Fruit fly (Drosophila melanogaster) whole organism, embryonic: ENCODE results near the gene cdi.

ENCODE experiments used
- Aef1 ChIP-seq: fragments of 200-800 bp; sonication (Bioruptor generic); IDR thresholded peaks from 3 replicates; pipeline ENCODE4 v1.3.6; 2022; ENCODE audit warnings: missing biosample characterization, missing genetic modification characterization
- Asciz ChIP-seq: fragments of 200-800 bp; sonication (Bioruptor generic); optimal IDR thresholded peaks from 2 replicates; lab custom pipeline; 2017; ENCODE audit warnings: missing biosample characterization, mild to moderate bottlenecking, missing genetic modification characterization, missing genetic modification reagents
- Blimp-1 ChIP-seq: fragments of 200-800 bp; sonication (Bioruptor generic); optimal IDR thresholded peaks from 3 replicates; lab custom pipeline; 2018; ENCODE audit warnings: missing biosample characterization, missing genetic modification characterization, mild to moderate bottlenecking, moderate library complexity, missing genetic modification reagents
- BtbVII ChIP-seq: fragments of 200-800 bp; sonication (Bioruptor generic); optimal IDR thresholded peaks from 3 replicates; lab custom pipeline; 2017; ENCODE audit warnings: missing biosample characterization, mild to moderate bottlenecking, missing genetic modification characterization
- CG11456 ChIP-seq: fragments of 200-800 bp; sonication (Bioruptor generic); IDR thresholded peaks from 3 replicates; pipeline ENCODE4 v1.3.6; 2022; ENCODE audit warnings: missing biosample characterization, missing genetic modification characterization
- CG12219 ChIP-seq: fragments of 200-800 bp; sonication (Bioruptor generic); optimal IDR thresholded peaks from 3 replicates; lab custom pipeline; 2018; ENCODE audit warnings: missing biosample characterization, mild to moderate bottlenecking, missing genetic modification characterization
- CG12236 ChIP-seq: fragments of 200-800 bp; sonication (Bioruptor generic); optimal IDR thresholded peaks from 2 replicates; lab custom pipeline; 2016; ENCODE audit warnings: missing biosample characterization, missing genetic modification characterization
- CG13624 ChIP-seq: fragments of 200-800 bp; sonication (Bioruptor generic); optimal IDR thresholded peaks from 2 replicates; lab custom pipeline; 2016; ENCODE audit warnings: missing biosample characterization, missing genetic modification characterization
- CG13775 ChIP-seq: fragments of 200-800 bp; sonication (Bioruptor generic); optimal IDR thresholded peaks from 3 replicates; lab custom pipeline; 2017; ENCODE audit warnings: missing biosample characterization, mild to moderate bottlenecking, missing genetic modification characterization
- CG14667 ChIP-seq: fragments of 200-800 bp; sonication (Bioruptor generic); IDR thresholded peaks from 2 replicates; pipeline ENCODE4 v1.3.6; 2022; ENCODE audit warnings: missing biosample characterization, missing genetic modification characterization
- CG1529 ChIP-seq: fragments of 200-800 bp; sonication (Bioruptor generic); optimal IDR thresholded peaks from 3 replicates; lab custom pipeline; 2018; ENCODE audit warnings: missing biosample characterization, missing genetic modification characterization
- CG1792 ChIP-seq: fragments of 200-800 bp; sonication (Bioruptor generic); optimal IDR thresholded peaks from 2 replicates; lab custom pipeline; 2016; ENCODE audit warnings: missing biosample characterization, missing genetic modification characterization
- CG18262 ChIP-seq: fragments of 200-800 bp; optimal IDR thresholded peaks from 3 replicates; lab custom pipeline; 2019; ENCODE audit warnings: missing biosample characterization, mild to moderate bottlenecking, missing genetic modification characterization, moderate library complexity
- CG18599 ChIP-seq: fragments of 200-800 bp; sonication (Bioruptor generic); optimal IDR thresholded peaks from 3 replicates; lab custom pipeline; 2017; ENCODE audit warnings: missing biosample characterization, missing genetic modification characterization, mild to moderate bottlenecking, moderate library complexity, missing genetic modification reagents
- CG18619 ChIP-seq: fragments of 200-800 bp; sonication (Bioruptor generic); optimal IDR thresholded peaks from 3 replicates; lab custom pipeline; 2017; ENCODE audit warnings: missing biosample characterization, mild to moderate bottlenecking, missing genetic modification characterization
- CG2120 ChIP-seq: fragments of 200-800 bp; sonication (Bioruptor generic); optimal IDR thresholded peaks from 3 replicates; lab custom pipeline; 2016; ENCODE audit warnings: missing biosample characterization, missing genetic modification characterization
- CG2129 ChIP-seq: fragments of 200-800 bp; sonication (Bioruptor generic); IDR thresholded peaks from 2 replicates; pipeline ENCODE4 v1.3.6; 2022; ENCODE audit warnings: missing biosample characterization, missing genetic modification characterization; ENCODE audit not compliant: partially characterized antibody
- CG4424 ChIP-seq: fragments of 200-800 bp; sonication (Bioruptor generic); optimal IDR thresholded peaks from 3 replicates; lab custom pipeline; 2016; ENCODE audit warnings: missing biosample characterization, missing genetic modification characterization
- CG6683 ChIP-seq: fragments of 200-800 bp; sonication (Bioruptor generic); optimal IDR thresholded peaks from 2 replicates; lab custom pipeline; 2017; ENCODE audit warnings: missing biosample characterization, mild to moderate bottlenecking, missing genetic modification characterization, missing genetic modification reagents
- CG6791 ChIP-seq: fragments of 200-800 bp; sonication (Bioruptor generic); IDR thresholded peaks from 3 replicates; pipeline ENCODE4 v1.3.6; 2022; ENCODE audit warnings: missing biosample characterization, missing genetic modification characterization; ENCODE audit not compliant: partially characterized antibody
- CG9932 ChIP-seq: fragments of 200-800 bp; sonication (Bioruptor generic); IDR thresholded peaks from 2 replicates; pipeline ENCODE4 v1.3.6; 2022; ENCODE audit warnings: missing biosample characterization, missing genetic modification characterization
- Dip2 ChIP-seq: fragments of 200-800 bp; sonication (Bioruptor generic); IDR thresholded peaks from 2 replicates; pipeline ENCODE4 v1.3.6; 2022; ENCODE audit warnings: missing biosample characterization, missing genetic modification characterization
- Drgx ChIP-seq: fragments of 200-800 bp; sonication (Bioruptor generic); IDR thresholded peaks from 2 replicates; pipeline ENCODE4 v1.3.6; 2022; ENCODE audit warnings: missing biosample characterization, missing genetic modification characterization
- Eip74EF ChIP-seq, 2 experiments: fragments of 200-800 bp in 1 of 2; fragments of >200 bp in 1 of 2; sonication (Bioruptor generic) in 1 of 2; optimal IDR thresholded peaks; 2 replicates each; lab custom pipeline; 2017 to 2019; ENCODE audit warnings: missing biosample characterization in 2 of 2, missing genetic modification characterization in 2 of 2, mild to moderate bottlenecking in 1 of 2, moderate library complexity in 1 of 2
- HmgZ ChIP-seq: fragments of 200-800 bp; sonication (Bioruptor generic); optimal IDR thresholded peaks from 2 replicates; lab custom pipeline; 2018; ENCODE audit warnings: missing biosample characterization, mild to moderate bottlenecking, missing genetic modification characterization
- Hsf ChIP-seq: fragments of 200-800 bp; sonication (Bioruptor generic); optimal IDR thresholded peaks from 3 replicates; lab custom pipeline; 2016; ENCODE audit warnings: missing biosample characterization, missing genetic modification characterization
- MBD-R2 ChIP-seq: fragments of 200-800 bp; sonication (Bioruptor generic); IDR thresholded peaks from 2 replicates; pipeline ENCODE4 v1.3.6; 2022; ENCODE audit warnings: missing biosample characterization, missing genetic modification characterization
- Mrtf ChIP-seq: fragments of 200-800 bp; sonication (Bioruptor generic); IDR thresholded peaks from 3 replicates; pipeline ENCODE4 v1.3.6; 2022; ENCODE audit warnings: missing biosample characterization, missing genetic modification characterization
- Stat92E ChIP-seq, 3 experiments: fragments of >200 bp in 2 of 3; fragments of 200-800 bp in 1 of 3; sonication (Bioruptor generic) in 1 of 3; optimal IDR thresholded peaks; 2 replicates each; lab custom pipeline; 2017 to 2019; ENCODE audit warnings: missing biosample characterization in 3 of 3, missing genetic modification characterization in 3 of 3, mild to moderate bottlenecking in 1 of 3, moderate library complexity in 1 of 3
- Tbp ChIP-seq: fragments of >200 bp; optimal IDR thresholded peaks from 2 replicates; lab custom pipeline; 2018; ENCODE audit warnings: missing biosample characterization, missing genetic modification characterization
- Trl ChIP-seq, 3 experiments: fragments of >200 bp in 2 of 3; fragments of 200-800 bp in 1 of 3; sonication (Bioruptor generic) in 1 of 3; optimal IDR thresholded peaks; 2 replicates in 1 of 3; 3 replicates in 2 of 3; lab custom pipeline; 2016 to 2017; ENCODE audit warnings: missing biosample characterization in 1 of 3, missing genetic modification characterization in 1 of 3
- Xbp1 ChIP-seq: fragments of 200-800 bp; sonication (Bioruptor generic); optimal IDR thresholded peaks from 3 replicates; lab custom pipeline; 2016; ENCODE audit warnings: missing biosample characterization, mild to moderate bottlenecking, missing genetic modification characterization
- ato ChIP-seq: fragments of 200-800 bp; sonication (Bioruptor generic); IDR thresholded peaks from 2 replicates; pipeline ENCODE4 v1.3.6; 2022; ENCODE audit warnings: missing biosample characterization, missing genetic modification characterization; ENCODE audit not compliant: partially characterized antibody
- chm ChIP-seq: fragments of 200-800 bp; sonication (Bioruptor generic); IDR thresholded peaks from 2 replicates; pipeline ENCODE4 v1.3.6; 2022; ENCODE audit warnings: missing biosample characterization, missing genetic modification characterization
- dysf ChIP-seq: fragments of 200-800 bp; sonication (Bioruptor generic); IDR thresholded peaks from 3 replicates; pipeline ENCODE4 v1.3.6; 2022; ENCODE audit warnings: missing biosample characterization, missing genetic modification characterization
- exex ChIP-seq: fragments of 200-800 bp; sonication (Bioruptor generic); optimal IDR thresholded peaks from 4 replicates; lab custom pipeline; 2018; ENCODE audit warnings: missing biosample characterization, mild to moderate bottlenecking, missing genetic modification characterization, moderate library complexity
- fd64A ChIP-seq: fragments of 200-800 bp; sonication (Bioruptor generic); optimal IDR thresholded peaks from 3 replicates; lab custom pipeline; 2018; ENCODE audit warnings: missing biosample characterization, mild to moderate bottlenecking, missing genetic modification characterization
- fru ChIP-seq: fragments of >200 bp; optimal IDR thresholded peaks from 2 replicates; lab custom pipeline; 2017
- gem ChIP-seq: fragments of 200-800 bp; sonication (Bioruptor generic); optimal IDR thresholded peaks from 2 replicates; lab custom pipeline; 2019; ENCODE audit warnings: missing biosample characterization, mild to moderate bottlenecking, missing genetic modification characterization, moderate library complexity
- mam ChIP-seq: fragments of 200-800 bp; sonication (Bioruptor generic); optimal IDR thresholded peaks from 3 replicates; lab custom pipeline; 2016; ENCODE audit warnings: missing biosample characterization, missing genetic modification characterization
- oc ChIP-seq: fragments of 200-800 bp; sonication (Bioruptor generic); optimal IDR thresholded peaks from 2 replicates; lab custom pipeline; 2018; ENCODE audit warnings: missing biosample characterization, mild to moderate bottlenecking, missing genetic modification characterization, moderate library complexity
- otp ChIP-seq: fragments of 200-800 bp; sonication (Bioruptor generic); IDR thresholded peaks from 3 replicates; pipeline ENCODE4, ENCODE4 v1.3.6; 2022; ENCODE audit warnings: missing biosample characterization, missing genetic modification characterization
- prd ChIP-seq, 3 experiments: fragments of >200 bp in 2 of 3; fragments of 200-800 bp in 1 of 3; sonication (Bioruptor generic) in 1 of 3; optimal IDR thresholded peaks in 2 of 3; IDR thresholded peaks in 1 of 3; 2 replicates in 2 of 3; 3 replicates in 1 of 3; pipeline versions ENCODE4 v1.3.6 to Lab custom; 2017 to 2022; ENCODE audit warnings: missing biosample characterization in 1 of 3, missing genetic modification characterization in 1 of 3
- sd ChIP-seq: fragments of 200-800 bp; sonication (Bioruptor generic); optimal IDR thresholded peaks from 3 replicates; lab custom pipeline; 2018; ENCODE audit warnings: missing biosample characterization, mild to moderate bottlenecking, missing genetic modification characterization, moderate library complexity
- sens ChIP-seq: fragments of 200-800 bp; sonication (Bioruptor generic); peaks from one replicate; lab custom pipeline; 2016; ENCODE audit warnings: missing biosample characterization, missing genetic modification characterization
- so ChIP-seq: fragments of 200-800 bp; sonication (Bioruptor generic); IDR thresholded peaks from 3 replicates; pipeline ENCODE4 v1.3.6; 2022; ENCODE audit warnings: missing biosample characterization, missing genetic modification characterization
- stc ChIP-seq: fragments of 200-800 bp; sonication (Bioruptor generic); IDR thresholded peaks from 2 replicates; pipeline ENCODE4 v1.3.6; 2022; ENCODE audit warnings: missing biosample characterization, missing genetic modification characterization
- trh ChIP-seq: fragments of 200-800 bp; sonication (Bioruptor generic); optimal IDR thresholded peaks from 2 replicates; lab custom pipeline; 2016; ENCODE audit warnings: missing biosample characterization, missing genetic modification characterization

Gene cdi

dm6 chr3R:19015423-19015810 lies 78.7 kb downstream of the cdi start:
- no peak for TF ChIP-seq prd (optimal IDR thresholded peaks at IDR 0.05; lab: Kevin White, UChicago)
- TF ChIP-seq prd (GFP tag; IDR thresholded peaks at IDR 0.05; lab: Robert Waterston, UW), result no peak
- TF ChIP-seq CG6791 (GFP tag; lab: Robert Waterston, UW), result no peak
- no peak for TF ChIP-seq CG4424 (GFP tag; lab: Kevin White, UChicago)
- TF ChIP-seq Blimp-1, result no peak
- TF ChIP-seq CG6683 (GFP tag; lab: Kevin White, UChicago), result no peak
- no peak for TF ChIP-seq CG18619 (GFP tag; lab: Kevin White, UChicago)
- TF ChIP-seq ato (GFP tag; lab: Robert Waterston, UW), result no peak
- TF ChIP-seq CG1792 (GFP tag; lab: Kevin White, UChicago), result no peak
- TF ChIP-seq sd (tag; lab: Kevin White, UChicago), result peak; percentile 67
- peak in 1 of 2 experiments; percentile 57 for TF ChIP-seq Trl (optimal IDR thresholded peaks at IDR 0.05; lab: Kevin White, UChicago)
- no peak for TF ChIP-seq Trl (GFP tag; optimal IDR thresholded peaks at IDR 0.05; lab: Kevin White, UChicago)
- TF ChIP-seq CG2129 (GFP tag; lab: Robert Waterston, UW), result no peak
- TF ChIP-seq fd64A, result no peak
- TF ChIP-seq CG11456 (GFP tag; lab: Robert Waterston, UW), result no peak
- peak; percentile 60 for TF ChIP-seq sens (GFP tag; lab: Kevin White, UChicago)
- TF ChIP-seq, all 482 proteins: peak for 3

dm6 chr3R:19014742-19015422 lies 79.2 kb downstream of the cdi start:
- no peak for TF ChIP-seq CG12236 (GFP tag; lab: Kevin White, UChicago)
- TF ChIP-seq Stat92E (GFP tag; optimal IDR thresholded peaks at IDR 0.05; lab: Kevin White, UChicago), result no peak
- no peak for TF ChIP-seq Dip2 (GFP tag; lab: Robert Waterston, UW)
- TF ChIP-seq Xbp1 (GFP tag; lab: Kevin White, UChicago), result peak; percentile 45
- no peak for TF ChIP-seq Tbp (GFP tag; lab: Kevin White, UChicago)
- TF ChIP-seq Aef1 (GFP tag; lab: Robert Waterston, UW), result no peak
- TF ChIP-seq fru (lab: Kevin White, UChicago), result no peak
- TF ChIP-seq Drgx (GFP tag; lab: Robert Waterston, UW), result peak; percentile 66
- TF ChIP-seq MBD-R2, result no peak
- TF ChIP-seq CG14667 (GFP tag; lab: Robert Waterston, UW), result 0 out of 2 replicates have a peak, but pooled peaks have one; percentile 20
- TF ChIP-seq dysf (GFP tag; lab: Robert Waterston, UW), result peak; percentile 45; the same call in 1 of the 3 replicates
- TF ChIP-seq CG18599 (GFP tag; lab: Kevin White, UChicago), result peak; percentile 24
- no peak for TF ChIP-seq CG9932 (GFP tag; lab: Robert Waterston, UW)
- TF ChIP-seq stc (GFP tag; lab: Robert Waterston, UW), result peak; percentile 58
- TF ChIP-seq chm (GFP tag; lab: Robert Waterston, UW), result no peak
- peak in 1 of 2 experiments; percentile 70 for TF ChIP-seq Eip74EF (GFP tag; optimal IDR thresholded peaks at IDR 0.05; lab: Kevin White, UChicago)
- no peak for TF ChIP-seq CG1529 (GFP tag; lab: Kevin White, UChicago)
- peak; percentile 56 for TF ChIP-seq oc (tag; lab: Kevin White, UChicago)
- TF ChIP-seq CG2120 (GFP tag; lab: Kevin White, UChicago), result no peak
- no peak for TF ChIP-seq HmgZ (tag; lab: Kevin White, UChicago)
- no peak for TF ChIP-seq so (GFP tag; lab: Robert Waterston, UW)
- TF ChIP-seq CG12219, result no peak
- TF ChIP-seq CG18262 (tag; lab: Kevin White, UChicago), result peak; percentile 72
- TF ChIP-seq mam (GFP tag; lab: Kevin White, UChicago), result no peak
- peak; percentile 74 for TF ChIP-seq gem (tag; lab: Kevin White, UChicago)
- no peak for TF ChIP-seq exex
- peak; percentile 28 for TF ChIP-seq CG13775 (GFP tag; lab: Kevin White, UChicago)
- TF ChIP-seq otp (GFP tag; lab: Robert Waterston, UW), result no peak
- TF ChIP-seq Asciz (GFP tag; lab: Kevin White, UChicago), result peak; percentile 26
- TF ChIP-seq CG13624 (GFP tag; lab: Kevin White, UChicago), result no peak
- TF ChIP-seq CG4424 (GFP tag; lab: Kevin White, UChicago), result peak; percentile 10
- no peak for TF ChIP-seq Mrtf
- TF ChIP-seq BtbVII (GFP tag; lab: Kevin White, UChicago), result no peak
- no peak for TF ChIP-seq Hsf
- TF ChIP-seq trh, result no peak
